Fruit fly (Drosophila melanogaster) whole organism, embryonic: ENCODE results near the gene CG6325.

ENCODE experiments used
- Awh ChIP-seq: fragments of 200-800 bp; sonication (Bioruptor generic); IDR thresholded peaks from 2 replicates; pipeline ENCODE4, ENCODE4 v1.3.6; 2022; ENCODE audit warnings: missing biosample characterization, missing genetic modification characterization
- CG10462 ChIP-seq: fragments of 200-800 bp; sonication (Bioruptor generic); optimal IDR thresholded peaks from 2 replicates; lab custom pipeline; 2016; ENCODE audit warnings: missing biosample characterization, missing genetic modification characterization
- CG10959 ChIP-seq: fragments of 200-800 bp; sonication (Bioruptor generic); IDR thresholded peaks from 2 replicates; pipeline ENCODE4 v1.3.6; 2022; ENCODE audit warnings: missing biosample characterization, missing genetic modification characterization
- CG11504 ChIP-seq: fragments of 200-800 bp; sonication (Bioruptor generic); optimal IDR thresholded peaks from 3 replicates; lab custom pipeline; 2019; ENCODE audit warnings: missing biosample characterization, mild to moderate bottlenecking, missing genetic modification characterization, moderate library complexity
- CG11560 ChIP-seq: fragments of 200-800 bp; sonication (Bioruptor generic); IDR thresholded peaks from 3 replicates; pipeline ENCODE4 v1.3.6; 2022; ENCODE audit warnings: missing biosample characterization, missing genetic modification characterization
- CG13296 ChIP-seq: fragments of 200-800 bp; sonication (Bioruptor generic); optimal IDR thresholded peaks from 3 replicates; lab custom pipeline; 2018; ENCODE audit warnings: missing biosample characterization, mild to moderate bottlenecking, missing genetic modification characterization
- CG13624 ChIP-seq: fragments of 200-800 bp; sonication (Bioruptor generic); optimal IDR thresholded peaks from 2 replicates; lab custom pipeline; 2016; ENCODE audit warnings: missing biosample characterization, missing genetic modification characterization
- CG15011 ChIP-seq: fragments of 200-800 bp; sonication (Bioruptor generic); optimal IDR thresholded peaks from 3 replicates; lab custom pipeline; 2018; ENCODE audit warnings: missing biosample characterization, mild to moderate bottlenecking, missing genetic modification characterization
- CG15696 ChIP-seq: fragments of 200-800 bp; sonication (Bioruptor generic); optimal IDR thresholded peaks from 2 replicates; lab custom pipeline; 2019; ENCODE audit warnings: missing biosample characterization, mild to moderate bottlenecking, missing genetic modification characterization, moderate library complexity
- CG16779 ChIP-seq: fragments of 200-800 bp; sonication (Bioruptor generic); IDR thresholded peaks from 2 replicates; pipeline ENCODE4 v1.3.6; 2022; ENCODE audit warnings: missing biosample characterization, missing genetic modification characterization
- CG17612 ChIP-seq: fragments of 200-800 bp; sonication (Bioruptor generic); IDR thresholded peaks from 2 replicates; pipeline ENCODE4 v1.3.6; 2022; ENCODE audit warnings: missing biosample characterization, missing genetic modification characterization
- CG18262 ChIP-seq: fragments of 200-800 bp; optimal IDR thresholded peaks from 3 replicates; lab custom pipeline; 2019; ENCODE audit warnings: missing biosample characterization, mild to moderate bottlenecking, missing genetic modification characterization, moderate library complexity
- CG18599 ChIP-seq: fragments of 200-800 bp; sonication (Bioruptor generic); optimal IDR thresholded peaks from 3 replicates; lab custom pipeline; 2017; ENCODE audit warnings: missing biosample characterization, missing genetic modification characterization, mild to moderate bottlenecking, moderate library complexity, missing genetic modification reagents
- CG32767 ChIP-seq: fragments of 200-800 bp; sonication (Bioruptor generic); IDR thresholded peaks from 2 replicates; pipeline ENCODE4 v1.3.6; 2022; ENCODE audit warnings: missing biosample characterization, missing genetic modification characterization
- CG3407 ChIP-seq: fragments of 200-800 bp; sonication (Bioruptor generic); optimal IDR thresholded peaks from 2 replicates; lab custom pipeline; 2018; ENCODE audit warnings: missing biosample characterization, mild to moderate bottlenecking, missing genetic modification characterization
- CG6813 ChIP-seq: fragments of 200-800 bp; sonication (Bioruptor generic); optimal IDR thresholded peaks from 2 replicates; lab custom pipeline; 2017; ENCODE audit warnings: missing biosample characterization, missing genetic modification characterization, mild to moderate bottlenecking, moderate library complexity, missing genetic modification reagents
- CG6854 ChIP-seq: fragments of 200-800 bp; sonication (Bioruptor generic); optimal IDR thresholded peaks from 3 replicates; lab custom pipeline; 2017; ENCODE audit warnings: missing biosample characterization, mild to moderate bottlenecking, missing genetic modification characterization
- CG8089 ChIP-seq: fragments of 200-800 bp; sonication (Bioruptor generic); optimal IDR thresholded peaks from 3 replicates; lab custom pipeline; 2016; ENCODE audit warnings: missing biosample characterization, missing genetic modification characterization
- CG9797 ChIP-seq: fragments of 200-800 bp; sonication (Bioruptor generic); optimal IDR thresholded peaks from 3 replicates; lab custom pipeline; 2018; ENCODE audit warnings: missing biosample characterization, mild to moderate bottlenecking, missing genetic modification characterization
- CG9932 ChIP-seq: fragments of 200-800 bp; sonication (Bioruptor generic); IDR thresholded peaks from 2 replicates; pipeline ENCODE4 v1.3.6; 2022; ENCODE audit warnings: missing biosample characterization, missing genetic modification characterization
- Fer2 ChIP-seq: fragments of 200-800 bp; sonication (Bioruptor generic); optimal IDR thresholded peaks from 2 replicates; lab custom pipeline; 2018; ENCODE audit warnings: missing biosample characterization, mild to moderate bottlenecking, missing genetic modification characterization, moderate library complexity
- Hmr ChIP-seq: fragments of 200-800 bp; sonication (Bioruptor generic); optimal IDR thresholded peaks from 3 replicates; lab custom pipeline; 2017; ENCODE audit warnings: mild to moderate bottlenecking, missing biosample characterization, missing genetic modification reagents, missing genetic modification characterization
- MBD-R2 ChIP-seq: fragments of 200-800 bp; sonication (Bioruptor generic); IDR thresholded peaks from 2 replicates; pipeline ENCODE4 v1.3.6; 2022; ENCODE audit warnings: missing biosample characterization, missing genetic modification characterization
- Max ChIP-seq: fragments of 200-800 bp; sonication (Bioruptor generic); optimal IDR thresholded peaks from 2 replicates; lab custom pipeline; 2016; ENCODE audit warnings: missing biosample characterization, mild to moderate bottlenecking, missing genetic modification characterization
- Myb ChIP-seq: fragments of 200-800 bp; sonication (Bioruptor generic); optimal IDR thresholded peaks from 2 replicates; lab custom pipeline; 2016; ENCODE audit warnings: missing biosample characterization, missing genetic modification characterization
- NfI ChIP-seq: fragments of 200-800 bp; sonication (Bioruptor generic); optimal IDR thresholded peaks from 3 replicates; lab custom pipeline; 2018; ENCODE audit warnings: missing biosample characterization, mild to moderate bottlenecking, missing genetic modification characterization, moderate library complexity
- Usf ChIP-seq: fragments of 200-800 bp; sonication (Bioruptor generic); optimal IDR thresholded peaks from 2 replicates; lab custom pipeline; 2017; ENCODE audit warnings: missing genotype, missing biosample characterization, missing genetic modification characterization
- Xbp1 ChIP-seq: fragments of 200-800 bp; sonication (Bioruptor generic); optimal IDR thresholded peaks from 3 replicates; lab custom pipeline; 2016; ENCODE audit warnings: missing biosample characterization, mild to moderate bottlenecking, missing genetic modification characterization
- ab ChIP-seq: fragments of 200-800 bp; sonication (Bioruptor generic); optimal IDR thresholded peaks from 2 replicates; lab custom pipeline; 2016; ENCODE audit warnings: missing biosample characterization, missing genetic modification characterization
- bcd ChIP-seq: fragments of 200-800 bp; sonication (Bioruptor generic); optimal IDR thresholded peaks from 2 replicates; lab custom pipeline; 2017; ENCODE audit warnings: missing biosample characterization, mild to moderate bottlenecking, missing genetic modification characterization
- chif ChIP-seq, 2 experiments: fragments of 200-800 bp; sonication (Bioruptor generic); optimal IDR thresholded peaks; 3 replicates each; lab custom pipeline; 2016; ENCODE audit warnings: missing biosample characterization in 2 of 2, missing genetic modification characterization in 2 of 2
- chinmo ChIP-seq: fragments of 200-800 bp; sonication (Bioruptor generic); IDR thresholded peaks from 4 replicates; pipeline ENCODE4 v1.3.6; 2022; ENCODE audit warnings: missing biosample characterization, missing genetic modification characterization; ENCODE audit not compliant: partially characterized antibody
- corto ChIP-seq: fragments of 200-800 bp; sonication (Bioruptor generic); optimal IDR thresholded peaks from 2 replicates; lab custom pipeline; 2016; ENCODE audit warnings: missing biosample characterization, mild to moderate bottlenecking, missing genetic modification characterization, moderate library complexity
- da ChIP-seq: fragments of 200-800 bp; sonication (Bioruptor generic); optimal IDR thresholded peaks from 2 replicates; lab custom pipeline; 2016; ENCODE audit warnings: missing biosample characterization, missing genetic modification characterization
- dati ChIP-seq: fragments of 200-800 bp; sonication (Bioruptor generic); IDR thresholded peaks from 2 replicates; pipeline ENCODE4 v1.3.6; 2022; ENCODE audit warnings: missing biosample characterization, missing genetic modification characterization
- dimm ChIP-seq: fragments of 200-800 bp; sonication (Bioruptor generic); IDR thresholded peaks from 2 replicates; pipeline ENCODE4 v1.3.6; 2022; ENCODE audit warnings: missing biosample characterization, missing genetic modification characterization
- disco-r ChIP-seq: fragments of 200-800 bp; sonication (Bioruptor generic); optimal IDR thresholded peaks from 2 replicates; lab custom pipeline; 2016; ENCODE audit warnings: missing biosample characterization, missing genetic modification characterization
- dm ChIP-seq: fragments of 200-800 bp; sonication (Bioruptor generic); optimal IDR thresholded peaks from 3 replicates; lab custom pipeline; 2016; ENCODE audit warnings: missing biosample characterization, missing genetic modification characterization
- gcm ChIP-seq: fragments of 200-800 bp; sonication (Bioruptor generic); optimal IDR thresholded peaks from 2 replicates; lab custom pipeline; 2019; ENCODE audit warnings: missing biosample characterization, mild to moderate bottlenecking, missing genetic modification characterization, moderate library complexity
- hkb ChIP-seq, 2 experiments: fragments of 200-800 bp in 1 of 2; fragments of >200 bp in 1 of 2; sonication (Bioruptor generic) in 1 of 2; IDR thresholded peaks in 1 of 2; optimal IDR thresholded peaks in 1 of 2; 2 replicates each; pipeline versions ENCODE4 v1.3.6 to Lab custom; 2017 to 2022; ENCODE audit warnings: missing biosample characterization in 1 of 2, missing genetic modification characterization in 1 of 2
- onecut ChIP-seq: fragments of 200-800 bp; sonication (Bioruptor generic); IDR thresholded peaks from 2 replicates; pipeline ENCODE4 v1.3.6; 2022; ENCODE audit warnings: missing biosample characterization, missing genetic modification characterization
- pho ChIP-seq: fragments of 200-800 bp; sonication (Bioruptor generic); optimal IDR thresholded peaks from 2 replicates; lab custom pipeline; 2016; ENCODE audit warnings: missing biosample characterization, missing genetic modification characterization
- prd ChIP-seq, 3 experiments: fragments of >200 bp in 2 of 3; fragments of 200-800 bp in 1 of 3; sonication (Bioruptor generic) in 1 of 3; optimal IDR thresholded peaks in 2 of 3; IDR thresholded peaks in 1 of 3; 2 replicates in 2 of 3; 3 replicates in 1 of 3; pipeline versions ENCODE4 v1.3.6 to Lab custom; 2017 to 2022; ENCODE audit warnings: missing biosample characterization in 1 of 3, missing genetic modification characterization in 1 of 3
- pros ChIP-seq: fragments of 200-800 bp; sonication (Bioruptor generic); optimal IDR thresholded peaks from 3 replicates; lab custom pipeline; 2019; ENCODE audit warnings: missing biosample characterization, mild to moderate bottlenecking, missing genetic modification characterization, moderate library complexity
- ranshi ChIP-seq: fragments of 200-800 bp; sonication (Bioruptor generic); IDR thresholded peaks from 2 replicates; pipeline ENCODE4 v1.3.6; 2022; ENCODE audit warnings: missing biosample characterization, missing genetic modification characterization
- sc ChIP-seq, 3 experiments: fragments of >200 bp in 2 of 3; fragments of 200-800 bp in 1 of 3; sonication (Bioruptor generic) in 1 of 3; optimal IDR thresholded peaks; 2 replicates in 2 of 3; 3 replicates in 1 of 3; lab custom pipeline; 2017; ENCODE audit warnings: mild to moderate bottlenecking in 1 of 3, missing biosample characterization in 1 of 3, missing genetic modification characterization in 1 of 3, missing genetic modification reagents in 1 of 3
- stc ChIP-seq: fragments of 200-800 bp; sonication (Bioruptor generic); IDR thresholded peaks from 2 replicates; pipeline ENCODE4 v1.3.6; 2022; ENCODE audit warnings: missing biosample characterization, missing genetic modification characterization
- vfl ChIP-seq: fragments of 200-800 bp; sonication (Bioruptor generic); optimal IDR thresholded peaks from 2 replicates; lab custom pipeline; 2016; ENCODE audit warnings: missing biosample characterization, missing genetic modification characterization

CG6325 gene

DNA sequence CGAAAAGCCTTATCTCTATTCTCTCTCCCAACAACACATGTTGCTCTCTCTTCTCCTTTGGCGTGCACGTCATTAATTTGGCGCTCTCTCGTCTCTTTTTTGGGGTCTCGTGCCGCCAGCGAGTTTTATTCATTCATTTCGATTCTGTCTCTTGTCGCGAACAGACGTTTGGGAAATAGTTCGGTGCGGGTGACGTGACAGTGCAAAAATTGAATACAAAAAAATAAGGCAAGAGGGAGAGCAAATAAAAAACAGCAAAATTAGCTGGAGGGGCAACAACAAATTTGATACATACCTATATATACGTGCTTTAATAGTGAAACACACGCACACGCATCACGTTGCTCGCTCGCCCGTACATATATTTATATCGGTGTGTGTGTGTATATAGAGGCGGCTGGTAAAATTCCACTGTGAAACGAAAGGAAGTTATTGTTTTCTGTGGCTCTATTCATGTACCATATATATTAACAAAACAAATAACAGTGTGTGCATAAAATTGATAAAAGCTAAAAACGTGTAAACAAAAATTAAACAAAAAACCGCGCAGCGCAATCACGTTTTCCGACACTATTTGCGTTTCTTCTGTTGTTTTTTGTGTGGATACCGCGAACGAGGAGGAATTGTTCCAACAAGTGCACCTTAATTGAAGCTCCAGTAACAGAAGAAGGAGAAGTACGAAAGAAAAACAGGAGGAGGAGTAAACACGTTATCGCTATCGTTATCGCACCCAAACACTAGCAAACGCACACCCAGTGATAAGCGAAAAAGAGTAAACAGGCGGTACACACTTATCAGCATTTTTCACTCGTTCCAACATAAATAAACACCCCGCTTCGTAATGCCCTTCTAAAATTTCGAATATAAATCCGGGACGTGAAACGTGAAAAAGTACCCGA lies 18.7 kb downstream of the CG6325 start, which contains the start of gene cwo (continued):
- TF ChIP-seq pho (GFP tag; lab: Kevin White, UChicago) (no peak), dati (GFP tag; lab: Robert Waterston, UW) (no peak), Usf (no peak), prd (optimal IDR thresholded peaks at IDR 0.05; lab: Kevin White, UChicago) (no peak), prd (GFP tag; IDR thresholded peaks at IDR 0.05; lab: Robert Waterston, UW) (no peak), Max (no peak), pros (GFP tag; lab: Kevin White, UChicago) (no peak), stc (GFP tag; lab: Robert Waterston, UW) (no peak), CG17612 (no peak), bcd (GFP tag; lab: Kevin White, UChicago) (no peak), hkb (optimal IDR thresholded peaks at IDR 0.05; lab: Kevin White, UChicago) (no peak), hkb (GFP tag; IDR thresholded peaks at IDR 0.05; lab: Robert Waterston, UW) (no peak), Xbp1 (peak; percentile 26), CG13624 (GFP tag; lab: Kevin White, UChicago) (peak; percentile 14), ranshi (GFP tag; lab: Robert Waterston, UW) (no peak), vfl (no peak), disco-r (GFP tag; lab: Kevin White, UChicago) (no peak), NfI (peak; percentile 6), CG11560 (no peak), Fer2 (tag; lab: Kevin White, UChicago) (no peak), CG6854 (GFP tag; lab: Kevin White, UChicago) (no peak), CG11504 (tag; lab: Kevin White, UChicago) (no peak), Myb (GFP tag; lab: Kevin White, UChicago) (peak; percentile 10), dm (GFP tag; lab: Kevin White, UChicago) (no peak), CG10959 (GFP tag; lab: Robert Waterston, UW) (no peak), Awh (GFP tag; lab: Robert Waterston, UW) (no peak), Hmr (GFP tag; lab: Kevin White, UChicago) (peak; percentile 12), da (GFP tag; lab: Kevin White, UChicago) (peak; percentile 13), CG3407 (peak; percentile 62), ab (GFP tag; lab: Kevin White, UChicago) (no peak), CG10462 (GFP tag; lab: Kevin White, UChicago) (no peak), CG15696 (tag; lab: Kevin White, UChicago) (peak; percentile 54), MBD-R2 (no peak), CG18262 (tag; lab: Kevin White, UChicago) (peak; percentile 10), CG9932 (GFP tag; lab: Robert Waterston, UW) (no peak), dimm (GFP tag; lab: Robert Waterston, UW) (no peak), CG18599 (GFP tag; lab: Kevin White, UChicago) (peak; percentile 22), corto (GFP tag; lab: Kevin White, UChicago) (no peak), CG13296 (peak; percentile 31), CG6813 (GFP tag; lab: Kevin White, UChicago) (peak; percentile 66), CG16779 (no peak), chif (GFP tag; optimal IDR thresholded peaks at IDR 0.05; lab: Kevin White, UChicago) (no peak), CG8089 (GFP tag; lab: Kevin White, UChicago) (no peak), CG9797 (GFP tag; lab: Kevin White, UChicago) (no peak), sc (optimal IDR thresholded peaks at IDR 0.05; lab: Kevin White, UChicago) (no peak), sc (GFP tag; optimal IDR thresholded peaks at IDR 0.05; lab: Kevin White, UChicago) (peak; percentile 21), CG32767 (GFP tag; lab: Robert Waterston, UW) (no peak), gcm (no peak), chinmo (GFP tag; lab: Robert Waterston, UW) (no peak), onecut (GFP tag; lab: Robert Waterston, UW) (peak; percentile 53), CG15011 (peak; percentile 17)
